Worm (Caenorhabditis elegans) whole organism, midembryonic: ENCODE data around the gene Y50E8A.11.

Source experiments
- T22C8.4 ChIP-seq: fragments of 200-800 bp; sonication (Bioruptor generic); IDR thresholded peaks from 2 replicates; pipeline ENCODE4 v1.3.6; 2022; ENCODE audit warnings: missing genetic modification characterization, missing compliant biosample characterization
- cog-1 ChIP-seq: sonication (generic microtip); optimal IDR thresholded peaks from 2 replicates; lab custom pipeline; 2016; ENCODE audit warnings: missing genetic modification characterization, missing compliant biosample characterization
- flt-1 ChIP-seq: fragments of 200-800 bp; sonication (Bioruptor generic); IDR thresholded peaks from 2 replicates; pipeline ENCODE4 v1.3.6; 2022; ENCODE audit warnings: missing genetic modification characterization, missing compliant biosample characterization
- klf-2 ChIP-seq: fragments of 200-800 bp; sonication (Bioruptor generic); conservative IDR thresholded peaks from 2 replicates; pipeline ENCODE4 v1.3.6; 2022; ENCODE audit warnings: missing genetic modification reagents, missing genetic modification characterization, missing compliant biosample characterization
- med-1 ChIP-seq: sonication (generic microtip); optimal IDR thresholded peaks from 2 replicates; lab custom pipeline; 2017; ENCODE audit warnings: missing genetic modification characterization, mild to moderate bottlenecking, missing compliant biosample characterization, antibody characterized with exemption, missing genetic modification reagents; ENCODE audit not compliant: insufficient read depth
- ref-1 ChIP-seq: fragments of 200-800 bp; sonication (Bioruptor generic); conservative IDR thresholded peaks from 2 replicates; pipeline ENCODE4 v1.3.6; 2022; ENCODE audit warnings: missing genetic modification reagents, missing genetic modification characterization, missing compliant biosample characterization
- tab-1 ChIP-seq: fragments of 200-800 bp; sonication (Bioruptor generic); IDR thresholded peaks from 2 replicates; pipeline ENCODE4 v1.3.6; 2022; ENCODE audit warnings: missing genetic modification characterization, missing compliant biosample characterization
- ztf-23 ChIP-seq: fragments of 200-800 bp; sonication (Bioruptor generic); IDR thresholded peaks from 2 replicates; pipeline ENCODE4 v1.3.6; 2022; ENCODE audit warnings: missing genetic modification reagents, missing genetic modification characterization, missing compliant biosample characterization
- ztf-29 ChIP-seq: fragments of 200-800 bp; sonication (Bioruptor generic); IDR thresholded peaks from 2 replicates; pipeline ENCODE4 v1.3.6; 2022; ENCODE audit warnings: missing genetic modification reagents, missing genetic modification characterization, missing compliant biosample characterization

The Y50E8A.11 gene

DNA sequence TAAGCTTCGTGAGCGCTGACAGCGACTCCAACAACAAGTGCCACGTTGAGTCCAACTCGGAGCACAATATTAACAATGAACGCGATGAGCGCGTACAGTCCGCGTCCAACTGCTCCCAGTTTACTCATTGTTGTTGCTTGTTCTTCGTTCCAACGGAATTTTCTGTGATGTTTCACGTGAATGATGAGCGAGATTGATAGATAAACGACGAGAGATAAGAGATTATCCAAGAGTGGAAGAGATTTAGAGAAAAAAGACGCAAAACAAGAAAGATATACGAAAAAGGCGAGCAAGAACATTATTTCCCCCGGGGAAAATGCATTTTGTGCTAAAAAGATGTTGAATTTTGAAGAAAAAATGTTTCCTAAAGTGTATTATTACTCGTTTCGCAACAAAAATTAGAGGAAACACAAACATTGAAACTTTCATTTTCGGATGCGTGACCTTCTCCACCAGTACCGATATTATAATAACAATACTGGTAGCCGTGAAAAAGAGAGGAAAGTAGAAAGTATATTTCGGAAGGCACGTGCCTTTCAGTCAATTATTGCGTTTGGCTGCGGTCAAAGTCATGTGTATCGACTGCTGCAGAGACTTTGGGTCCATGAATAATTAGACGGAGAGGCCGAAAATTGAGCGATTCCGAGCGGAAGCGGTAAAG, 50.4 kb downstream of the Y50E8A.11 start:
- TF ChIP-seq ztf-23 (GFP tag; lab: Robert Waterston, UW): no peak
- no peak for TF ChIP-seq med-1 (GFP tag; lab: Kevin White, UChicago)
- no peak for TF ChIP-seq cog-1 (tag; lab: Kevin White, UChicago)
- no peak for TF ChIP-seq flt-1 (GFP tag; lab: Robert Waterston, UW)
- TF ChIP-seq ztf-29 (GFP tag; lab: Robert Waterston, UW): no peak
- TF ChIP-seq T22C8.4 (GFP tag; lab: Robert Waterston, UW): no peak
- TF ChIP-seq ref-1 (GFP tag; lab: Robert Waterston, UW): no peak
- no peak for TF ChIP-seq klf-2 (GFP tag; lab: Robert Waterston, UW)
- no peak for TF ChIP-seq tab-1 (GFP tag; lab: Robert Waterston, UW)
